Worm (Caenorhabditis elegans) whole organism, L4 larva: ENCODE results near the gene rnf-113.
A peak's percentile ranks its signal among the peaks of the same experiment; 100 is the strongest.

Experiments used
- F49E8.2 ChIP-seq: sonication (generic microtip); optimal IDR thresholded peaks from 2 replicates; lab custom pipeline; 2016; ENCODE audit warnings: missing compliant biosample characterization, mild to moderate bottlenecking, missing genetic modification characterization, borderline replicate concordance
- R02D3.7 ChIP-seq: fragments of 150-350 bp; sonication (generic microtip); optimal IDR thresholded peaks from 3 replicates; lab custom pipeline; 2014; ENCODE audit warnings: missing biosample characterization, missing genetic modification characterization
- T26A8.4 ChIP-seq: fragments of 200-800 bp; sonication (Bioruptor generic); IDR thresholded peaks from 2 replicates; pipeline ENCODE4 v1.3.6; 2022; ENCODE audit warnings: missing genetic modification characterization, missing compliant biosample characterization
- Y105C5A.15 ChIP-seq: fragments of 200-800 bp; sonication (Bioruptor generic); IDR thresholded peaks from 2 replicates; pipeline ENCODE4 v1.3.6; 2022; ENCODE audit warnings: missing genetic modification characterization, missing compliant biosample characterization
- Y48G9A.11 ChIP-seq: fragments of 200-800 bp; sonication (Bioruptor generic); IDR thresholded peaks from 2 replicates; pipeline ENCODE4 v1.3.6; 2022; ENCODE audit warnings: missing genetic modification reagents, missing genetic modification characterization, missing compliant biosample characterization
- Y75B8A.6 ChIP-seq: fragments of 200-800 bp; sonication (Bioruptor generic); IDR thresholded peaks from 2 replicates; pipeline ENCODE4 v1.3.6; 2022; ENCODE audit warnings: missing genetic modification reagents, missing genetic modification characterization, missing compliant biosample characterization
- aha-1 ChIP-seq: fragments of 150-350 bp; peaks from one replicate; lab custom pipeline; 2014; ENCODE audit warnings: missing biosample characterization, missing genetic modification characterization
- arid-1 ChIP-seq: fragments of 200-800 bp; sonication (Bioruptor generic); conservative IDR thresholded peaks from 2 replicates; pipeline ENCODE4 v1.3.6; 2022; ENCODE audit warnings: missing genetic modification reagents, missing genetic modification characterization, missing compliant biosample characterization
- ceh-28 ChIP-seq: fragments of 150-350 bp; optimal IDR thresholded peaks from 2 replicates; lab custom pipeline; 2014; ENCODE audit warnings: missing biosample characterization, missing genetic modification reagents, missing genetic modification characterization
- ceh-44 ChIP-seq: fragments of 200-800 bp; sonication (Bioruptor generic); IDR thresholded peaks from 2 replicates; pipeline ENCODE4 v1.3.6; 2022; ENCODE audit warnings: missing genetic modification reagents, missing genetic modification characterization, missing compliant biosample characterization
- ceh-62 ChIP-seq: sonication (generic microtip); optimal IDR thresholded peaks from 2 replicates; lab custom pipeline; 2017; ENCODE audit warnings: missing biosample characterization, missing genetic modification characterization
- daf-12 ChIP-seq: fragments of 150-350 bp; optimal IDR thresholded peaks from 2 replicates; lab custom pipeline; 2014; ENCODE audit warnings: missing biosample characterization, missing genetic modification reagents, missing genetic modification characterization
- daf-8 ChIP-seq: fragments of 200-800 bp; sonication (Bioruptor generic); IDR thresholded peaks from 2 replicates; pipeline ENCODE4 v1.3.6; 2022; ENCODE audit warnings: missing genetic modification characterization, missing compliant biosample characterization
- dmd-6 ChIP-seq: fragments of 200-800 bp; sonication (Bioruptor generic); IDR thresholded peaks from 2 replicates; pipeline ENCODE4 v1.3.6; 2022; ENCODE audit warnings: missing genetic modification reagents, missing genetic modification characterization, missing compliant biosample characterization
- dpl-1 ChIP-seq: fragments of 150-350 bp; optimal IDR thresholded peaks from 2 replicates; lab custom pipeline; 2014; ENCODE audit warnings: missing biosample characterization, missing genetic modification reagents, missing genetic modification characterization
- duxl-1 ChIP-seq: sonication (generic microtip); optimal IDR thresholded peaks from 2 replicates; lab custom pipeline; 2016; ENCODE audit warnings: mild to moderate bottlenecking, missing genetic modification characterization, moderate library complexity, missing compliant biosample characterization; ENCODE audit not compliant: poor library complexity
- egl-27 ChIP-seq: sonication (generic microtip); optimal IDR thresholded peaks from 3 replicates; lab custom pipeline; 2017; ENCODE audit warnings: missing biosample characterization, missing genetic modification reagents, missing genetic modification characterization
- egl-43 ChIP-seq: fragments of 200-800 bp; sonication (Bioruptor generic); IDR thresholded peaks from 2 replicates; pipeline ENCODE4 v1.3.6; 2022; ENCODE audit warnings: missing genetic modification reagents, missing genetic modification characterization, missing compliant biosample characterization
- fkh-10 ChIP-seq: fragments of 150-350 bp; optimal IDR thresholded peaks from 2 replicates; lab custom pipeline; 2014; ENCODE audit warnings: missing biosample characterization, missing genetic modification reagents, missing genetic modification characterization
- jun-1 ChIP-seq: fragments of 150-350 bp; optimal IDR thresholded peaks from 2 replicates; lab custom pipeline; 2014; ENCODE audit warnings: missing biosample characterization, missing genetic modification reagents, missing genetic modification characterization
- lim-7 ChIP-seq: fragments of 200-800 bp; sonication (Bioruptor generic); IDR thresholded peaks from 2 replicates; pipeline ENCODE4 v1.3.6; 2022; ENCODE audit warnings: missing genetic modification characterization, missing compliant biosample characterization
- lin-29 ChIP-seq: fragments of 200-800 bp; sonication (Bioruptor generic); IDR thresholded peaks from 2 replicates; pipeline ENCODE4 v1.3.6; 2022; ENCODE audit warnings: missing genetic modification reagents, missing genetic modification characterization, missing compliant biosample characterization
- lin-39 ChIP-seq: fragments of 150-350 bp; optimal IDR thresholded peaks from 2 replicates; lab custom pipeline; 2014; ENCODE audit warnings: missing biosample characterization, missing genetic modification reagents, missing genetic modification characterization
- lir-3 ChIP-seq: sonication (generic microtip); optimal IDR thresholded peaks from 2 replicates; lab custom pipeline; 2016; ENCODE audit warnings: mild to moderate bottlenecking, missing genetic modification characterization, missing compliant biosample characterization
- mdt-29 ChIP-seq: fragments of 200-800 bp; sonication (Bioruptor generic); IDR thresholded peaks from 2 replicates; pipeline ENCODE4 v1.3.6; 2022; ENCODE audit warnings: missing genetic modification reagents, missing genetic modification characterization, missing compliant biosample characterization
- mep-1 ChIP-seq: fragments of 150-350 bp; sonication (generic microtip); optimal IDR thresholded peaks from 3 replicates; lab custom pipeline; 2014; ENCODE audit warnings: missing biosample characterization, missing genetic modification characterization
- nhr-10 ChIP-seq: fragments of 150-350 bp; optimal IDR thresholded peaks from 2 replicates; lab custom pipeline; 2014; ENCODE audit warnings: missing biosample characterization, missing genetic modification characterization
- nhr-25 ChIP-seq: sonication (generic microtip); optimal IDR thresholded peaks from 2 replicates; lab custom pipeline; 2017; ENCODE audit warnings: missing genetic modification characterization, mild to moderate bottlenecking, missing compliant biosample characterization, antibody characterized with exemption, moderate library complexity, borderline replicate concordance; ENCODE audit not compliant: insufficient read depth
- nhr-41 ChIP-seq: fragments of 200-800 bp; sonication (Bioruptor generic); IDR thresholded peaks from 2 replicates; pipeline ENCODE4 v1.3.6; 2022; ENCODE audit warnings: missing genetic modification reagents, missing genetic modification characterization, missing compliant biosample characterization
- nhr-48 ChIP-seq: sonication (generic microtip); optimal IDR thresholded peaks from 2 replicates; lab custom pipeline; 2016; ENCODE audit warnings: mild to moderate bottlenecking, missing genetic modification characterization, missing compliant biosample characterization
- nhr-6 ChIP-seq: fragments of 150-350 bp; optimal IDR thresholded peaks from 2 replicates; lab custom pipeline; 2014; ENCODE audit warnings: missing biosample characterization, missing genetic modification characterization
- php-3 ChIP-seq: fragments of 200-800 bp; sonication (Bioruptor generic); IDR thresholded peaks from 2 replicates; pipeline ENCODE4 v1.3.6; 2022; ENCODE audit warnings: missing genetic modification reagents, missing genetic modification characterization, missing compliant biosample characterization
- pqm-1 ChIP-seq: sonication (generic microtip); optimal IDR thresholded peaks from 2 replicates; lab custom pipeline; 2017; ENCODE audit warnings: missing biosample characterization, missing genetic modification characterization
- rbr-2 ChIP-seq: sonication (generic microtip); optimal IDR thresholded peaks from 2 replicates; lab custom pipeline; 2016; ENCODE audit warnings: missing genotype, missing genetic modification characterization, missing compliant biosample characterization
- set-16 ChIP-seq: fragments of 200-800 bp; sonication (Bioruptor generic); IDR thresholded peaks from 2 replicates; pipeline ENCODE4 v1.3.6; 2022; ENCODE audit warnings: missing genetic modification reagents, missing genetic modification characterization, missing compliant biosample characterization
- snpc-1.2 ChIP-seq: fragments of 200-800 bp; sonication (Bioruptor generic); IDR thresholded peaks from 2 replicates; pipeline ENCODE4 v1.3.6; 2022; ENCODE audit warnings: missing genetic modification reagents, missing genetic modification characterization, missing compliant biosample characterization
- spr-1 ChIP-seq: sonication (generic microtip); optimal IDR thresholded peaks from 2 replicates; lab custom pipeline; 2016; ENCODE audit warnings: mild to moderate bottlenecking, missing genetic modification characterization, missing compliant biosample characterization
- tra-1 ChIP-seq: fragments of 200-800 bp; sonication (Bioruptor generic); IDR thresholded peaks from 2 replicates; pipeline ENCODE4 v1.3.6; 2022; ENCODE audit warnings: missing genetic modification reagents, missing genetic modification characterization, missing compliant biosample characterization
- unc-39 ChIP-seq: sonication (generic microtip); optimal IDR thresholded peaks from 2 replicates; lab custom pipeline; 2017; ENCODE audit warnings: missing biosample characterization, missing genetic modification characterization
- unc-62 ChIP-seq, 3 experiments: fragments of 150-350 bp in 1 of 3; sonication (generic microtip); optimal IDR thresholded peaks in 2 of 3; peaks in 1 of 3; 1 replicate in 1 of 3; 2 replicates in 2 of 3; lab custom pipeline; 2014 to 2017; ENCODE audit warnings: missing biosample characterization in 3 of 3, missing genetic modification characterization in 3 of 3, missing genetic modification reagents in 3 of 3, missing genotype in 1 of 3
- zfp-3 ChIP-seq: fragments of 200-800 bp; sonication (Bioruptor generic); conservative IDR thresholded peaks from 2 replicates; pipeline ENCODE4 v1.3.6; 2022; ENCODE audit warnings: missing genetic modification reagents, missing genetic modification characterization, missing compliant biosample characterization
- zip-2 ChIP-seq: fragments of 150-350 bp; optimal IDR thresholded peaks from 2 replicates; lab custom pipeline; 2014; ENCODE audit warnings: missing biosample characterization, missing genetic modification characterization

The rnf-113 gene

DNA sequence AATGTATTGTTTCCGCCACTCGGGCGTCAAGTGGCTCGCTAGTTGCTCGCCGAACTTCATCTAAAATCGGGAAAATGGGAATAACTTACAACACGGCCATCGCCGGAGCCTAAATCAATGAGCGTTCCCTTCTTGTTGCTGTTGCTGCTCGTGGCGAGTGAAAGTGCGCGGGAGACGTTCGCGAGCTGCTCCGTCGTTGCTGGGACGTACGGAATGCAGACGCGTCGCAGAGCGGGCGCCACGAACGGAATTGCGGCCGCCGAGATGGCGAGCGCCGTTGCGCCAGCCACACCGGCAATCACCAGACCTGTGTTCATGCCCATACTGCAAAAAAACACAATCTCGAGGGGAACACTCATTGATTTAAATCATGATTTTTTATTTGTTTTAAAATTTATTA, 51.0 kb downstream of the rnf-113 start:
- TF ChIP-seq nhr-41 (GFP tag; lab: Robert Waterston, UW) (no peak), F49E8.2 (tag; lab: Kevin White, UChicago) (no peak), ceh-62 (tag; lab: Kevin White, UChicago) (no peak), php-3 (GFP tag; lab: Robert Waterston, UW) (0 out of 2 replicates have a peak, but pooled peaks have one; percentile 14), nhr-10 (no peak), snpc-1.2 (GFP tag; lab: Robert Waterston, UW) (peak; percentile 26; the same call in 1 of the 2 replicates), nhr-25 (tag; lab: Kevin White, UChicago) (no peak), aha-1 (no peak), spr-1 (tag; lab: Kevin White, UChicago) (no peak), dpl-1 (GFP tag; lab: Kevin White, UChicago) (no peak), lin-39 (tag; lab: Kevin White, UChicago) (no peak), lim-7 (peak; percentile 24; the same call in 1 of the 2 replicates), pqm-1 (no peak), egl-27 (tag; lab: Kevin White, UChicago) (no peak), nhr-48 (no peak), duxl-1 (tag; lab: Kevin White, UChicago) (no peak), nhr-6 (tag; lab: Kevin White, UChicago) (no peak), jun-1 (tag; lab: Kevin White, UChicago) (no peak), egl-43 (GFP tag; lab: Robert Waterston, UW) (0 out of 2 replicates have a peak, but pooled peaks have one; percentile 52), mdt-29 (GFP tag; lab: Robert Waterston, UW) (no peak), dmd-6 (GFP tag; lab: Robert Waterston, UW) (no peak), unc-39 (tag; lab: Kevin White, UChicago) (no peak), daf-12 (no peak), unc-62 (GFP tag; optimal IDR thresholded peaks at IDR 0.05 in 1 of 2; lab: Kevin White, UChicago) (no peak), unc-62 (tag; optimal IDR thresholded peaks at IDR 0.05; lab: Kevin White, UChicago) (no peak), lin-29 (GFP tag; lab: Robert Waterston, UW) (no peak), T26A8.4 (GFP tag; lab: Robert Waterston, UW) (no peak), Y105C5A.15 (GFP tag; lab: Robert Waterston, UW) (no peak), tra-1 (GFP tag; lab: Robert Waterston, UW) (0 out of 2 replicates have a peak, but pooled peaks have one; percentile 38), set-16 (peak; percentile 92), ceh-44 (GFP tag; lab: Robert Waterston, UW) (no peak), Y48G9A.11 (GFP tag; lab: Robert Waterston, UW) (no peak), fkh-10 (GFP tag; lab: Kevin White, UChicago) (no peak), mep-1 (tag; lab: Kevin White, UChicago) (no peak), zfp-3 (no peak), rbr-2 (tag; lab: Kevin White, UChicago) (no peak), arid-1 (no peak), R02D3.7 (tag; lab: Kevin White, UChicago) (no peak), ceh-28 (tag; lab: Kevin White, UChicago) (no peak), lir-3 (tag; lab: Kevin White, UChicago) (no peak), zip-2 (tag; lab: Kevin White, UChicago) (no peak), Y75B8A.6 (GFP tag; lab: Robert Waterston, UW) (no peak), daf-8 (no peak)
